3 worm cellular contexts compared by ENCODE assay signal in genomic region chrII:1123208-1123607, ce11.
TF ChIP-seq lines count a peak whose summit lies in the region.

Gene sut-1, minus strand, starts transcription at chrII:1123265.
Gene eri-3, plus strand, starts transcription at chrII:1123534.

TF ChIP-seq in whole organism, L1 larva, 84 proteins besides CTCF, POLR2A, EP300 and RAD21:
- TF ChIP-seq efl-1 (optimal IDR thresholded peaks at IDR 0.05; lab: Kevin White, UChicago) (peak in 1 of 2 experiments; percentile 8), efl-1 (GFP tag; optimal IDR thresholded peaks at IDR 0.05 in 1 of 2; lab: Kevin White, UChicago) (peak; percentile 38 to 82), lin-14 (GFP tag; optimal IDR thresholded peaks at IDR 0.05; lab: Kevin White, UChicago) (no peak), rnt-1 (tag; optimal IDR thresholded peaks at IDR 0.05; lab: Kevin White, UChicago) (peak; percentile 52), dpl-1 (GFP tag; optimal IDR thresholded peaks at IDR 0.05; lab: Kevin White, UChicago) (peak in 1 of 3 experiments; percentile 28), zip-4 (GFP tag; optimal IDR thresholded peaks at IDR 0.05; lab: Kevin White, UChicago) (no peak), mep-1 (tag; optimal IDR thresholded peaks at IDR 0.05; lab: Kevin White, UChicago) (peak; percentile 1), zag-1 (tag; optimal IDR thresholded peaks at IDR 0.05; lab: Kevin White, UChicago) (no peak), nhr-85 (tag; lab: Kevin White, UChicago) (no peak), ceh-90 (tag; optimal IDR thresholded peaks at IDR 0.05; lab: Kevin White, UChicago) (peak; percentile 56)
TF ChIP-seq in whole organism, L1 larva: peak in this region for 5.

TF ChIP-seq in whole organism, L3 larva, 47 proteins besides CTCF, POLR2A, EP300 and RAD21:
- peak; percentile 17 for TF ChIP-seq lin-15B (tag; optimal IDR thresholded peaks at IDR 0.05; lab: Kevin White, UChicago)
- no peak for TF ChIP-seq fos-1 (tag; optimal IDR thresholded peaks at IDR 0.05; lab: Kevin White, UChicago)
- no peak for TF ChIP-seq pqm-1 (tag; optimal IDR thresholded peaks at IDR 0.05; lab: Kevin White, UChicago)
- no peak for TF ChIP-seq jun-1 (tag; optimal IDR thresholded peaks at IDR 0.05; lab: Kevin White, UChicago)
- TF ChIP-seq ztf-11 (tag; optimal IDR thresholded peaks at IDR 0.05; lab: Kevin White, UChicago) = no peak

TF ChIP-seq in whole organism, L4 larva, 104 proteins besides CTCF, POLR2A, EP300 and RAD21:
- TF ChIP-seq mes-2 (tag; optimal IDR thresholded peaks at IDR 0.05; lab: Kevin White, UChicago; ENCODE audit: poor library complexity, severe bottlenecking) (peak; percentile 68), lsy-2 (tag; optimal IDR thresholded peaks at IDR 0.05; lab: Kevin White, UChicago) (no peak), lin-1 (GFP tag; IDR thresholded peaks at IDR 0.05; lab: Robert Waterston, UW) (no peak), attf-4 (tag; optimal IDR thresholded peaks at IDR 0.05; lab: Kevin White, UChicago) (no peak), Y105C5A.15 (GFP tag; IDR thresholded peaks at IDR 0.05; lab: Robert Waterston, UW) (no peak)

Comparison
In these comparisons a context has a peak if more than half of its experiments do, and no peak if none do; other contexts are left out.
1. Of the 29 proteins assayed by ChIP-seq in both whole organism, L4 larva and whole organism, L1 larva: peak only in whole organism, L4 larva: none; only in whole organism, L1 larva: mep-1; in both: none; in neither: 27; mixed calls (peak in some experiments, not most) for 1.